Worm (Caenorhabditis elegans) whole organism, L4/young adult: ENCODE results near the gene K02D10.2.

Source experiments
- W03F9.2 ChIP-seq: fragments of 150-350 bp; optimal IDR thresholded peaks from 2 replicates; lab custom pipeline; 2014; ENCODE audit warnings: missing biosample characterization, missing genetic modification characterization
- him-1 ChIP-seq: sonication (generic microtip); optimal IDR thresholded peaks from 2 replicates; lab custom pipeline; 2016; ENCODE audit warnings: missing genotype, missing genetic modification reagents, missing genetic modification characterization, missing compliant biosample characterization

ce11 chrIII:8741276-8741860 is 29.7 kb downstream of the K02D10.2 start, which contains the start of gene pdhk-2:
- TF ChIP-seq W03F9.2 (tag; lab: Kevin White, UChicago) (peak; percentile 91), him-1 (tag; lab: Kevin White, UChicago) (peak; percentile 93)
